Fruit fly (Drosophila melanogaster): ENCODE data around the gene CG14109.
A peak's percentile ranks its signal among the peaks of the same experiment; 100 is the strongest.

The CG14109 gene

DNA sequence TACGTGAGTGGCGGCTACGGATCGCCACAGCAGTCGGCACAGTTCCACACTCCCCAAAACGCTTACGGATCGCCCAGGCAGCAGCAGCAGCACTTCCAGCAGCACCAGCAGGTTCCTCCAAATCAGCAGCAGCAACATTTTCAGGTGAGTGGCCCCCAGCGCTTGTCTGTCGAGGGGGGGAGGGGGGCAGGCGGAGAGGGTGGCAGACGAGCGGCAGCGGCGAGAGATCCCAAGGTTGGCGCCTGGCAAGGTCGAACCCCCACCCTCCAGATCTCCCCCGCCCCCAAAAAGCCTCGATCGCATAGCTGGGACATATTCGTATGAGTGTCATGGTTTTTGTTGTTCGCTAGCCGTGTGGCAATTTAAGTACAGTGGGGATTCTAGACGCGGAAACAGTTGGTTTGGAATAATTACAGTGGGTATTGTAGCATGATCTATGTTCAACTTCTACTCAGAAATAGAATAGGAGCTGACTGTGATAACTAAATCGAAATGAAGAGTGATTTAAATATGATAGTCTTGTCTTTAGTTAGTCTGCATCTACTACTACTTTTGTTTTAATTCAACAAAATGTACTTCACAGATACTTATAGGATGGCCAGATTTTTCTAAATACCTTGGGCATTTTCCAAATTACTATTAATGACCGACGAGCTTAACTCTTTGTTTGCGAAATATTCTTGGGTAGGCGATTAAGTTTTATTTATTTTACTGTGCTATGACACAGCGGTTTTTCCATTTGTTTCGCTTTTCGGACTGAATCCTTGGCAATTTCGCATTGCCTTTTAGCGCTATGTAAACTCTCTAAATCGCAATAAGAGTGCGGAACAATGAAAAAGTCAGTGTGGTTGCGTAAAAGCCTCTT, 37.9 kb downstream of the CG14109 start (continued):
- no peak for TF ChIP-seq Six4 (GFP tag; optimal IDR thresholded peaks at IDR 0.05)
- TF ChIP-seq ab (GFP tag; optimal IDR thresholded peaks at IDR 0.05): no peak
- TF ChIP-seq sob (GFP tag; IDR thresholded peaks at IDR 0.05): no peak
- TF ChIP-seq gt (GFP tag; IDR thresholded peaks at IDR 0.05): no peak
- TF ChIP-seq lab (GFP tag; optimal IDR thresholded peaks at IDR 0.05): peak; percentile 31
- TF ChIP-seq HHEX (GFP tag; optimal IDR thresholded peaks at IDR 0.05): no peak
- TF ChIP-seq Hr51 (GFP tag; optimal IDR thresholded peaks at IDR 0.05): peak in 1 of 2 experiments; percentile 45
- TF ChIP-seq sim (GFP tag; IDR thresholded peaks at IDR 0.05): no peak
- TF ChIP-seq fu2 (GFP tag; optimal IDR thresholded peaks at IDR 0.05): peak; percentile 1
- TF ChIP-seq toy (GFP tag; IDR thresholded peaks at IDR 0.05): no peak
- no peak for TF ChIP-seq ash1 (GFP tag; optimal IDR thresholded peaks at IDR 0.05)
- peak; percentile 7 for TF ChIP-seq fd3F (GFP tag; optimal IDR thresholded peaks at IDR 0.05)
- TF ChIP-seq CG12769 (tag; optimal IDR thresholded peaks at IDR 0.05): peak; percentile 84
- peak; percentile 27; the same call in 1 of the 2 replicates for TF ChIP-seq HLH3B (GFP tag; IDR thresholded peaks at IDR 0.05)
- TF ChIP-seq grn (GFP tag; optimal IDR thresholded peaks at IDR 0.05): no peak
- TF ChIP-seq CG13424 (tag; optimal IDR thresholded peaks at IDR 0.05): peak; percentile 24
- TF ChIP-seq HLH4C (GFP tag; IDR thresholded peaks at IDR 0.05; ENCODE audit: partially characterized antibody): no peak
- TF ChIP-seq prd (optimal IDR thresholded peaks at IDR 0.05): no peak
- TF ChIP-seq prd (GFP tag; IDR thresholded peaks at IDR 0.05): 0 out of 3 replicates have a peak, but pooled peaks have one; percentile 19
- peak; percentile 37 for TF ChIP-seq mam (GFP tag; optimal IDR thresholded peaks at IDR 0.05)
- TF ChIP-seq CG6654 (GFP tag; optimal IDR thresholded peaks at IDR 0.05): no peak
- TF ChIP-seq CG15269 (tag; optimal IDR thresholded peaks at IDR 0.05): peak; percentile 64
- peak; percentile 27; the same call in 1 of the 3 replicates for TF ChIP-seq vnd (GFP tag; IDR thresholded peaks at IDR 0.05; ENCODE audit: partially characterized antibody)
- TF ChIP-seq NfI (GFP tag; optimal IDR thresholded peaks at IDR 0.05): peak; percentile 29
- peak; percentile 35 for TF ChIP-seq CG12659 (GFP tag; optimal IDR thresholded peaks at IDR 0.05)
- peak; percentile 32 for TF ChIP-seq CG15514 (GFP tag; optimal IDR thresholded peaks at IDR 0.05)
- peak; percentile 10 for TF ChIP-seq CG12391 (tag; optimal IDR thresholded peaks at IDR 0.05)
- 0 out of 2 replicates have a peak, but pooled peaks have one; percentile 44 for TF ChIP-seq CG14014 (GFP tag; IDR thresholded peaks at IDR 0.05)
- TF ChIP-seq lilli (GFP tag; optimal IDR thresholded peaks at IDR 0.05): peak; percentile 33
- no peak for TF ChIP-seq CG9727 (GFP tag; optimal IDR thresholded peaks at IDR 0.05)
- TF ChIP-seq CG34224 (GFP tag; IDR thresholded peaks at IDR 0.05; ENCODE audit: partially characterized antibody): no peak
- TF ChIP-seq Adf1 (GFP tag; IDR thresholded peaks at IDR 0.05): peak; percentile 16; the same call in 1 of the 2 replicates
- TF ChIP-seq CG4328 (GFP tag; optimal IDR thresholded peaks at IDR 0.05): no peak
- no peak for TF ChIP-seq CG6254 (GFP tag; optimal IDR thresholded peaks at IDR 0.05)
- TF ChIP-seq disco-r (GFP tag; optimal IDR thresholded peaks at IDR 0.05): no peak
- TF ChIP-seq Mad (GFP tag; optimal IDR thresholded peaks at IDR 0.05): no peak
- TF ChIP-seq CG8924 (tag; optimal IDR thresholded peaks at IDR 0.05): peak; percentile 8
- TF ChIP-seq CG18764 (GFP tag; optimal IDR thresholded peaks at IDR 0.05): no peak
- no peak for TF ChIP-seq HLHmδ (GFP tag; optimal IDR thresholded peaks at IDR 0.05)
- TF ChIP-seq Ssrp (tag; optimal IDR thresholded peaks at IDR 0.05): no peak
- no peak for TF ChIP-seq eve (GFP tag; optimal IDR thresholded peaks at IDR 0.05)
- no peak for TF ChIP-seq CG6683 (GFP tag; optimal IDR thresholded peaks at IDR 0.05)
- TF ChIP-seq HmgZ (tag; optimal IDR thresholded peaks at IDR 0.05): no peak
- peak; percentile 11 for TF ChIP-seq BtbVII (GFP tag; optimal IDR thresholded peaks at IDR 0.05)
- no peak for TF ChIP-seq CG1792 (GFP tag; optimal IDR thresholded peaks at IDR 0.05)
- no peak for TF ChIP-seq CG16815 (GFP tag; optimal IDR thresholded peaks at IDR 0.05)
- no peak for TF ChIP-seq scrt (GFP tag; optimal IDR thresholded peaks at IDR 0.05)
- peak; percentile 61 for TF ChIP-seq CG32532 (GFP tag; IDR thresholded peaks at IDR 0.05)
